Fruit fly (Drosophila melanogaster): ENCODE data around the gene CG46025.

CG46025 gene

dm6 chr2L:7809699-7810088, 55.7 kb downstream of the CG46025 start (continued):
- no peak for TF ChIP-seq ro (GFP tag; IDR thresholded peaks at IDR 0.05)
- peak; percentile 79 for TF ChIP-seq abd-A (tag; optimal IDR thresholded peaks at IDR 0.05)
- TF ChIP-seq CG15514 (GFP tag; optimal IDR thresholded peaks at IDR 0.05): peak; percentile 31
- TF ChIP-seq CG6272 (GFP tag; IDR thresholded peaks at IDR 0.05): no peak
- TF ChIP-seq CG14860 (GFP tag; IDR thresholded peaks at IDR 0.05; ENCODE audit: partially characterized antibody): no peak
- TF ChIP-seq CG32532 (GFP tag; IDR thresholded peaks at IDR 0.05): peak; percentile 55; the same call in 1 of the 2 replicates
- no peak for TF ChIP-seq CG10274 (GFP tag; optimal IDR thresholded peaks at IDR 0.05)
- no peak for TF ChIP-seq lola (GFP tag; optimal IDR thresholded peaks at IDR 0.05)
- peak; percentile 28 for TF ChIP-seq CG3281 (GFP tag; optimal IDR thresholded peaks at IDR 0.05)
- TF ChIP-seq exex (tag; optimal IDR thresholded peaks at IDR 0.05): no peak
- TF ChIP-seq pho (GFP tag; optimal IDR thresholded peaks at IDR 0.05): peak; percentile 22
- TF ChIP-seq sens (GFP tag): peak; percentile 91
- no peak for TF ChIP-seq chn (GFP tag; optimal IDR thresholded peaks at IDR 0.05)
- peak; percentile 13 for TF ChIP-seq Sry-δ (GFP tag; optimal IDR thresholded peaks at IDR 0.05)
- peak; percentile 74 for TF ChIP-seq Adf1 (GFP tag; IDR thresholded peaks at IDR 0.05)
- peak; percentile 56 for TF ChIP-seq nom (GFP tag; optimal IDR thresholded peaks at IDR 0.05)
- TF ChIP-seq CG13624 (GFP tag; optimal IDR thresholded peaks at IDR 0.05): peak; percentile 61
- no peak for TF ChIP-seq CG16813 (GFP tag; IDR thresholded peaks at IDR 0.05; ENCODE audit: partially characterized antibody)
- peak; percentile 18 for TF ChIP-seq MESR4 (GFP tag; optimal IDR thresholded peaks at IDR 0.05)
- no peak for TF ChIP-seq cato (GFP tag; optimal IDR thresholded peaks at IDR 0.05; ENCODE audit: borderline replicate concordance)
- peak; percentile 95 for TF ChIP-seq nerfin-1 (tag; optimal IDR thresholded peaks at IDR 0.05)
- TF ChIP-seq dysf (GFP tag; IDR thresholded peaks at IDR 0.05): no peak; the same call in 2 of the 3 replicates
- TF ChIP-seq Ptx1 (GFP tag; IDR thresholded peaks at IDR 0.05): 0 out of 2 replicates have a peak, but pooled peaks have one; percentile 7
- TF ChIP-seq az2 (GFP tag; optimal IDR thresholded peaks at IDR 0.05): no peak
- peak; percentile 39 for TF ChIP-seq eyg (GFP tag; optimal IDR thresholded peaks at IDR 0.05)
- peak; percentile 27; the same call in 1 of the 3 replicates for TF ChIP-seq row (GFP tag; IDR thresholded peaks at IDR 0.05)
- TF ChIP-seq CG18599 (GFP tag; optimal IDR thresholded peaks at IDR 0.05): peak; percentile 57
- no peak for TF ChIP-seq CG4617 (GFP tag; optimal IDR thresholded peaks at IDR 0.05; ENCODE audit: borderline replicate concordance)
- TF ChIP-seq Med (GFP tag): peak; percentile 91
- TF ChIP-seq CG9817 (tag; optimal IDR thresholded peaks at IDR 0.05): peak; percentile 7
- no peak for TF ChIP-seq Atf3 (GFP tag; optimal IDR thresholded peaks at IDR 0.05)
- TF ChIP-seq CG34376 (GFP tag; optimal IDR thresholded peaks at IDR 0.05): peak; percentile 49
- TF ChIP-seq Asciz (GFP tag; optimal IDR thresholded peaks at IDR 0.05): no peak
- no peak for TF ChIP-seq CG15011 (GFP tag; optimal IDR thresholded peaks at IDR 0.05)
- no peak for TF ChIP-seq CG11560 (tag; IDR thresholded peaks at IDR 0.05)
- TF ChIP-seq sna (GFP tag; IDR thresholded peaks at IDR 0.05; ENCODE audit: partially characterized antibody): no peak
- no peak for TF ChIP-seq croc (GFP tag; conservative IDR thresholded peaks at IDR 0.05)
- peak; percentile 26; the same call in 1 of the 2 replicates for TF ChIP-seq onecut (GFP tag; IDR thresholded peaks at IDR 0.05)
- no peak for TF ChIP-seq wek (GFP tag; optimal IDR thresholded peaks at IDR 0.05)
- peak; percentile 38 for TF ChIP-seq Dp (GFP tag; optimal IDR thresholded peaks at IDR 0.05)
- peak; percentile 66; the same call in 2 of the 3 replicates for TF ChIP-seq z (GFP tag; IDR thresholded peaks at IDR 0.05)
- TF ChIP-seq CHES-1-like (GFP tag; optimal IDR thresholded peaks at IDR 0.05): no peak
- no peak for TF ChIP-seq CG15479 (GFP tag; optimal IDR thresholded peaks at IDR 0.05)
- no peak for TF ChIP-seq Sox102F (GFP tag; optimal IDR thresholded peaks at IDR 0.05)
- TF ChIP-seq CG7786 (GFP tag; optimal IDR thresholded peaks at IDR 0.05): peak; percentile 10
- TF ChIP-seq ara (GFP tag; IDR thresholded peaks at IDR 0.05): no peak
- TF ChIP-seq pb (GFP tag; optimal IDR thresholded peaks at IDR 0.05): no peak
- TF ChIP-seq Myb (GFP tag; optimal IDR thresholded peaks at IDR 0.05): peak; percentile 39
- no peak for TF ChIP-seq salm (tag; optimal IDR thresholded peaks at IDR 0.05)
- TF ChIP-seq Atf6 (GFP tag; IDR thresholded peaks at IDR 0.05): peak; percentile 58; the same call in 1 of the 2 replicates

Measured in whole organism, embryonic.